Worm (Caenorhabditis elegans): ENCODE results near the gene mrpl-55.

Gene mrpl-55

DNA sequence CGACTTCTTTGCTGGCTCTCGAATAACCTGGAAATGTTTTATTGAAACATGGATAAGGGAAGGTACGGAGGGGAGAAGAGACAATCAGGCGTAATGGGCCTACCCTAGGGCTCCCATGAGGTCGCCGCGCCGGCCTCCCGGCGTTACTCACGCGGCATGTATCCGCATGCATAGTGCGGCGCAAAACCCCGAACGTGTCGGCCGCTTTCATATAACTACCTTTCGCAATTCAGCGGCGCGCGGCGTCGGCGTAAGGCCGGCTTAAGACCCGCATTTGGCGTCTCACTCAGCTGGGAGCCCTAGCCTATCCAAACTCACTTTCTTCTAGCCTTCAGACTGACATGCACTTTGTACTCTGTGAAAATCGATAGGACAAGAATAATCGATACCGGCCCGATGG is 18.3 kb downstream of the mrpl-55 start:
- no peak for TF ChIP-seq egl-27 (tag; optimal IDR thresholded peaks at IDR 0.05)
- TF ChIP-seq jun-1 (tag; optimal IDR thresholded peaks at IDR 0.05) = no peak
- no peak for TF ChIP-seq fos-1 (tag; optimal IDR thresholded peaks at IDR 0.05)
- no peak for TF ChIP-seq elt-1 (tag; optimal IDR thresholded peaks at IDR 0.05)
- no peak for TF ChIP-seq nhr-11 (tag; optimal IDR thresholded peaks at IDR 0.05)
- no peak for TF ChIP-seq fkh-10 (GFP tag; optimal IDR thresholded peaks at IDR 0.05)
- no peak for TF ChIP-seq nhr-237 (tag; optimal IDR thresholded peaks at IDR 0.05)
- TF ChIP-seq lin-15B (tag; optimal IDR thresholded peaks at IDR 0.05) = no peak
- TF ChIP-seq hmg-11 (tag; optimal IDR thresholded peaks at IDR 0.05) = no peak
- TF ChIP-seq elt-2 (tag; optimal IDR thresholded peaks at IDR 0.05) = no peak
- no peak for TF ChIP-seq unc-39 (tag; optimal IDR thresholded peaks at IDR 0.05)
- TF ChIP-seq R02D3.7 (tag; optimal IDR thresholded peaks at IDR 0.05) = no peak
- TF ChIP-seq fkh-2 (tag; optimal IDR thresholded peaks at IDR 0.05) = no peak
- TF ChIP-seq ztf-4 (tag; optimal IDR thresholded peaks at IDR 0.05) = no peak

- no peak for TF ChIP-seq egl-27 (tag; optimal IDR thresholded peaks at IDR 0.05)
- no peak for TF ChIP-seq nhr-237 (tag; optimal IDR thresholded peaks at IDR 0.05)
- TF ChIP-seq zag-1 (tag; optimal IDR thresholded peaks at IDR 0.05) = no peak
- no peak for TF ChIP-seq tbx-2 (tag; optimal IDR thresholded peaks at IDR 0.05)
- no peak for TF ChIP-seq snpc-4 (tag; optimal IDR thresholded peaks at IDR 0.05)
- no peak for TF ChIP-seq ztf-11 (tag; optimal IDR thresholded peaks at IDR 0.05)
- TF ChIP-seq ceh-16 (tag; optimal IDR thresholded peaks at IDR 0.05) = no peak
These were observed 22.8 kb downstream of the mrpl-55 start for ce11 chrIV:466569-466968.

ce11 chrIV:467291-467690 is 23.5 kb downstream of the mrpl-55 start:
- TF ChIP-seq nhr-11 (tag; optimal IDR thresholded peaks at IDR 0.05) (no peak), nhr-77 (tag; optimal IDR thresholded peaks at IDR 0.05) (no peak), aly-2 (tag; optimal IDR thresholded peaks at IDR 0.05) (no peak), lsy-12 (tag; optimal IDR thresholded peaks at IDR 0.05) (no peak), ama-1 (optimal IDR thresholded peaks at IDR 0.05) (no peak), elt-3 (tag; optimal IDR thresholded peaks at IDR 0.05) (no peak), nhr-76 (tag; optimal IDR thresholded peaks at IDR 0.05) (no peak), tbx-2 (tag; optimal IDR thresholded peaks at IDR 0.05) (no peak), ztf-11 (tag; optimal IDR thresholded peaks at IDR 0.05) (no peak), nhr-43 (tag; optimal IDR thresholded peaks at IDR 0.05; ENCODE audit: poor library complexity, severe bottlenecking) (no peak), pqm-1 (tag; optimal IDR thresholded peaks at IDR 0.05) (no peak), lin-15B (tag; optimal IDR thresholded peaks at IDR 0.05) (no peak), unc-39 (tag; optimal IDR thresholded peaks at IDR 0.05) (no peak)

ce11 chrIV:468307-468706 is 24.5 kb downstream of the mrpl-55 start:
- TF ChIP-seq elt-1 (tag; optimal IDR thresholded peaks at IDR 0.05) (no peak), nhr-77 (tag; optimal IDR thresholded peaks at IDR 0.05) (no peak)

DNA sequence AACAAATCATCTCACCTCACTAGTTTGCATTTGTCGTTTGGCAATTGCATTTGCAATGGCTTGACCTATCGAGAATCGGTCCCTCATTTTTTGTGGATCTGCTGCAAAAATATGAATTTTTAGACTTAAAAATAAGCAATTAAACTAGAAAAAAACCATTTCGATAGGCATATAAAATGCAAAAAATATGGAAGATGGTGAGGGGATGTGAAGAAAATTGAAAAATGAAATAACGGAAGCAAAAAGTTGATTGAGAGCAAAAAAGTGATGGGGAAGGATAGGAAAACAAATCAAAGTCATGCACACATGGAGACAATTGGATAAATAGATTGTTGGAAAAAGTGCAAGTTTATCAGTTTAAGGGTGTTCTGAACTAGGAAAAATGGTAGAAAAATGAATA is 37.3 kb downstream of the mrpl-55 start, which contains the start of gene npr-37:
Gene npr-37 (minus strand): TSS at position 101 of the 400 bp plus-strand sequence.
- TF ChIP-seq zag-1 (tag; optimal IDR thresholded peaks at IDR 0.05) (no peak), mml-1 (tag; optimal IDR thresholded peaks at IDR 0.05) (no peak), elt-1 (tag; optimal IDR thresholded peaks at IDR 0.05) (no peak), fos-1 (tag; optimal IDR thresholded peaks at IDR 0.05) (no peak), unc-62 (GFP tag; optimal IDR thresholded peaks at IDR 0.05) (no peak), egl-27 (tag; optimal IDR thresholded peaks at IDR 0.05) (no peak), elt-3 (tag; optimal IDR thresholded peaks at IDR 0.05) (no peak), nhr-23 (tag; optimal IDR thresholded peaks at IDR 0.05) (no peak), nhr-43 (tag; optimal IDR thresholded peaks at IDR 0.05; ENCODE audit: poor library complexity, severe bottlenecking) (no peak), ztf-4 (tag; optimal IDR thresholded peaks at IDR 0.05) (no peak), skn-1 (tag; optimal IDR thresholded peaks at IDR 0.05) (no peak), ceh-9 (tag; optimal IDR thresholded peaks at IDR 0.05) (no peak), pqm-1 (tag; optimal IDR thresholded peaks at IDR 0.05) (no peak), nhr-28 (tag; optimal IDR thresholded peaks at IDR 0.05) (no peak), fkh-10 (GFP tag; optimal IDR thresholded peaks at IDR 0.05) (no peak), nfya-1 (tag; optimal IDR thresholded peaks at IDR 0.05; ENCODE audit: insufficient read depth) (no peak), ceh-16 (tag; optimal IDR thresholded peaks at IDR 0.05) (no peak)

All from whole organism, L3 larva.